Fruit fly (Drosophila melanogaster) whole organism, embryonic: Measurements from ENCODE around the gene Pebp1.

Experiments
- Bgb ChIP-seq: fragments of 200-800 bp; sonication (Bioruptor generic); IDR thresholded peaks from 2 replicates; pipeline ENCODE4 v1.3.6; 2022; ENCODE audit warnings: missing biosample characterization, missing genetic modification characterization; ENCODE audit not compliant: partially characterized antibody
- CG12219 ChIP-seq: fragments of 200-800 bp; sonication (Bioruptor generic); optimal IDR thresholded peaks from 3 replicates; lab custom pipeline; 2018; ENCODE audit warnings: missing biosample characterization, mild to moderate bottlenecking, missing genetic modification characterization
- CG12659 ChIP-seq: fragments of 200-800 bp; sonication (Bioruptor generic); optimal IDR thresholded peaks from 3 replicates; lab custom pipeline; 2017; ENCODE audit warnings: mild to moderate bottlenecking, missing biosample characterization, missing genetic modification reagents, missing genetic modification characterization
- CG14050 ChIP-seq: fragments of 200-800 bp; sonication (Bioruptor generic); IDR thresholded peaks from 3 replicates; pipeline ENCODE4 v1.3.6; 2022; ENCODE audit warnings: missing biosample characterization, missing genetic modification characterization
- CG15514 ChIP-seq: fragments of 200-800 bp; sonication (Bioruptor generic); optimal IDR thresholded peaks from 3 replicates; lab custom pipeline; 2017; ENCODE audit warnings: missing biosample characterization, missing genetic modification characterization, mild to moderate bottlenecking, moderate library complexity, missing genetic modification reagents
- CG16815 ChIP-seq: fragments of 200-800 bp; sonication (Bioruptor generic); optimal IDR thresholded peaks from 3 replicates; lab custom pipeline; 2017; ENCODE audit warnings: missing biosample characterization, mild to moderate bottlenecking, missing genetic modification characterization
- CG17186 ChIP-seq: fragments of 200-800 bp; sonication (Bioruptor generic); optimal IDR thresholded peaks from 3 replicates; lab custom pipeline; 2017; ENCODE audit warnings: missing biosample characterization, missing genetic modification reagents, missing genetic modification characterization
- CG17361 ChIP-seq: fragments of 200-800 bp; sonication (Bioruptor generic); IDR thresholded peaks from 3 replicates; pipeline ENCODE4 v1.3.6; 2022; ENCODE audit warnings: missing biosample characterization, missing genetic modification characterization
- CG17829 ChIP-seq: fragments of 200-800 bp; optimal IDR thresholded peaks from 2 replicates; lab custom pipeline; 2019; ENCODE audit warnings: missing biosample characterization, mild to moderate bottlenecking, missing genetic modification characterization, moderate library complexity
- CG3407 ChIP-seq: fragments of 200-800 bp; sonication (Bioruptor generic); optimal IDR thresholded peaks from 2 replicates; lab custom pipeline; 2018; ENCODE audit warnings: missing biosample characterization, mild to moderate bottlenecking, missing genetic modification characterization
- CG3995 ChIP-seq: fragments of 200-800 bp; sonication (Bioruptor generic); optimal IDR thresholded peaks from 3 replicates; lab custom pipeline; 2016; ENCODE audit warnings: missing biosample characterization, missing genetic modification characterization
- CG5180 ChIP-seq: fragments of 200-800 bp; sonication (Bioruptor generic); optimal IDR thresholded peaks from 3 replicates; lab custom pipeline; 2017; ENCODE audit warnings: missing biosample characterization, missing genetic modification characterization, mild to moderate bottlenecking, moderate library complexity, missing genetic modification reagents
- CG6683 ChIP-seq: fragments of 200-800 bp; sonication (Bioruptor generic); optimal IDR thresholded peaks from 2 replicates; lab custom pipeline; 2017; ENCODE audit warnings: missing biosample characterization, mild to moderate bottlenecking, missing genetic modification characterization, missing genetic modification reagents
- CG7928 ChIP-seq: fragments of 200-800 bp; sonication (Bioruptor generic); optimal IDR thresholded peaks from 2 replicates; lab custom pipeline; 2017; ENCODE audit warnings: missing biosample characterization, mild to moderate bottlenecking, missing genetic modification characterization
- CG8478 ChIP-seq: fragments of >200 bp; optimal IDR thresholded peaks from 2 replicates; lab custom pipeline; 2018
- CG8924 ChIP-seq: fragments of 200-800 bp; optimal IDR thresholded peaks from 3 replicates; lab custom pipeline; 2019; ENCODE audit warnings: missing biosample characterization, mild to moderate bottlenecking, missing genetic modification characterization, moderate library complexity
- CG9437 ChIP-seq: fragments of 200-800 bp; sonication (Bioruptor generic); optimal IDR thresholded peaks from 2 replicates; lab custom pipeline; 2018; ENCODE audit warnings: missing biosample characterization, mild to moderate bottlenecking, missing genetic modification characterization
- CG9609 ChIP-seq: fragments of 200-800 bp; sonication (Bioruptor generic); optimal IDR thresholded peaks from 3 replicates; lab custom pipeline; 2016; ENCODE audit warnings: missing biosample characterization, missing genetic modification characterization
- CG9797 ChIP-seq: fragments of 200-800 bp; sonication (Bioruptor generic); optimal IDR thresholded peaks from 3 replicates; lab custom pipeline; 2018; ENCODE audit warnings: missing biosample characterization, mild to moderate bottlenecking, missing genetic modification characterization
- Dref ChIP-seq: fragments of 200-800 bp; sonication (Bioruptor generic); IDR thresholded peaks from 2 replicates; pipeline ENCODE4 v1.3.6; 2022; ENCODE audit warnings: missing biosample characterization, missing genetic modification characterization
- Ets65A ChIP-seq: fragments of 200-800 bp; sonication (Bioruptor generic); peaks from one replicate; lab custom pipeline; 2016; ENCODE audit warnings: missing biosample characterization, missing genetic modification characterization
- Ets97D ChIP-seq: fragments of 200-800 bp; sonication (Bioruptor generic); optimal IDR thresholded peaks from 3 replicates; lab custom pipeline; 2016; ENCODE audit warnings: missing biosample characterization, missing genetic modification characterization
- GATAe ChIP-seq: fragments of 200-800 bp; sonication (Bioruptor generic); conservative IDR thresholded peaks from 2 replicates; pipeline ENCODE4 v1.3.6; 2022; ENCODE audit warnings: missing biosample characterization, missing genetic modification characterization
- Jarid2 ChIP-seq: fragments of 200-800 bp; sonication (Bioruptor generic); optimal IDR thresholded peaks from 3 replicates; lab custom pipeline; 2017; ENCODE audit warnings: mild to moderate bottlenecking, missing biosample characterization, missing genetic modification reagents, missing genetic modification characterization
- Lhr ChIP-seq: fragments of 200-800 bp; sonication (Bioruptor generic); optimal IDR thresholded peaks from 3 replicates; lab custom pipeline; 2017; ENCODE audit warnings: mild to moderate bottlenecking, missing biosample characterization, missing genetic modification reagents, missing genetic modification characterization
- NC2β ChIP-seq: fragments of 200-800 bp; sonication (Bioruptor generic); optimal IDR thresholded peaks from 2 replicates; lab custom pipeline; 2016; ENCODE audit warnings: missing biosample characterization, missing genetic modification characterization
- Neu2 ChIP-seq: fragments of 200-800 bp; sonication (Bioruptor generic); optimal IDR thresholded peaks from 3 replicates; lab custom pipeline; 2016; ENCODE audit warnings: missing biosample characterization, missing genetic modification characterization, borderline replicate concordance
- Oli ChIP-seq: fragments of 200-800 bp; sonication (Bioruptor generic); optimal IDR thresholded peaks from 2 replicates; lab custom pipeline; 2018; ENCODE audit warnings: missing biosample characterization, mild to moderate bottlenecking, missing genetic modification characterization, moderate library complexity
- Optix ChIP-seq: fragments of 200-800 bp; sonication (Bioruptor generic); IDR thresholded peaks from 3 replicates; pipeline ENCODE4 v1.3.6; 2022; ENCODE audit warnings: missing biosample characterization, missing genetic modification characterization
- Ravus ChIP-seq: fragments of 200-800 bp; sonication (Bioruptor generic); IDR thresholded peaks from 2 replicates; pipeline ENCODE4 v1.3.6; 2022; ENCODE audit warnings: missing biosample characterization, missing genetic modification characterization
- Sry-δ ChIP-seq: fragments of 200-800 bp; sonication (Bioruptor generic); optimal IDR thresholded peaks from 2 replicates; lab custom pipeline; 2016; ENCODE audit warnings: missing biosample characterization, missing genetic modification characterization
- Xbp1 ChIP-seq: fragments of 200-800 bp; sonication (Bioruptor generic); optimal IDR thresholded peaks from 3 replicates; lab custom pipeline; 2016; ENCODE audit warnings: missing biosample characterization, mild to moderate bottlenecking, missing genetic modification characterization
- Xrp1 ChIP-seq: fragments of 200-800 bp; sonication (Bioruptor generic); IDR thresholded peaks from 2 replicates; pipeline ENCODE4 v1.3.6; 2022; ENCODE audit warnings: missing biosample characterization, missing genetic modification characterization
- bsh ChIP-seq, 2 experiments: fragments of 200-800 bp; sonication (Bioruptor generic); optimal IDR thresholded peaks; 2 replicates each; lab custom pipeline; 2017 to 2018; ENCODE audit warnings: mild to moderate bottlenecking in 2 of 2, missing biosample characterization in 2 of 2, missing genetic modification characterization in 2 of 2, moderate library complexity in 1 of 2
- dan ChIP-seq: fragments of 200-800 bp; sonication (Bioruptor generic); IDR thresholded peaks from 2 replicates; pipeline ENCODE4 v1.3.6; 2022; ENCODE audit warnings: missing biosample characterization, missing genetic modification characterization
- dimm ChIP-seq: fragments of 200-800 bp; sonication (Bioruptor generic); IDR thresholded peaks from 2 replicates; pipeline ENCODE4 v1.3.6; 2022; ENCODE audit warnings: missing biosample characterization, missing genetic modification characterization
- dmrt99B ChIP-seq: fragments of 200-800 bp; sonication (Bioruptor generic); optimal IDR thresholded peaks from 2 replicates; lab custom pipeline; 2018; ENCODE audit warnings: missing biosample characterization, mild to moderate bottlenecking, missing genetic modification characterization, moderate library complexity
- grn ChIP-seq: fragments of 200-800 bp; sonication (Bioruptor generic); optimal IDR thresholded peaks from 3 replicates; lab custom pipeline; 2017; ENCODE audit warnings: missing biosample characterization, missing genetic modification characterization
- hkb ChIP-seq, 2 experiments: fragments of 200-800 bp in 1 of 2; fragments of >200 bp in 1 of 2; sonication (Bioruptor generic) in 1 of 2; IDR thresholded peaks in 1 of 2; optimal IDR thresholded peaks in 1 of 2; 2 replicates each; pipeline versions ENCODE4 v1.3.6 to Lab custom; 2017 to 2022; ENCODE audit warnings: missing biosample characterization in 1 of 2, missing genetic modification characterization in 1 of 2
- lmd ChIP-seq: fragments of 200-800 bp; sonication (Bioruptor generic); IDR thresholded peaks from 2 replicates; pipeline ENCODE4 v1.3.6; 2022; ENCODE audit warnings: missing biosample characterization, missing genetic modification characterization
- mam ChIP-seq: fragments of 200-800 bp; sonication (Bioruptor generic); optimal IDR thresholded peaks from 3 replicates; lab custom pipeline; 2016; ENCODE audit warnings: missing biosample characterization, missing genetic modification characterization
- mld ChIP-seq: fragments of 200-800 bp; sonication (Bioruptor generic); IDR thresholded peaks from 3 replicates; pipeline ENCODE4 v1.3.6; 2022; ENCODE audit warnings: missing biosample characterization, missing genetic modification characterization; ENCODE audit not compliant: partially characterized antibody
- nau ChIP-seq: fragments of 200-800 bp; sonication (Bioruptor generic); optimal IDR thresholded peaks from 3 replicates; lab custom pipeline; 2017; ENCODE audit warnings: missing biosample characterization, mild to moderate bottlenecking, missing genetic modification characterization, missing genetic modification reagents
- pfk ChIP-seq: fragments of 200-800 bp; sonication (Bioruptor generic); optimal IDR thresholded peaks from 2 replicates; lab custom pipeline; 2018; ENCODE audit warnings: missing biosample characterization, mild to moderate bottlenecking, missing genetic modification characterization, moderate library complexity
- prd ChIP-seq, 3 experiments: fragments of >200 bp in 2 of 3; fragments of 200-800 bp in 1 of 3; sonication (Bioruptor generic) in 1 of 3; optimal IDR thresholded peaks in 2 of 3; IDR thresholded peaks in 1 of 3; 2 replicates in 2 of 3; 3 replicates in 1 of 3; pipeline versions ENCODE4 v1.3.6 to Lab custom; 2017 to 2022; ENCODE audit warnings: missing biosample characterization in 1 of 3, missing genetic modification characterization in 1 of 3
- pzg ChIP-seq: fragments of 200-800 bp; sonication (Bioruptor generic); optimal IDR thresholded peaks from 3 replicates; lab custom pipeline; 2018; ENCODE audit warnings: missing biosample characterization, mild to moderate bottlenecking, missing genetic modification characterization, moderate library complexity
- sens-2 ChIP-seq: fragments of 200-800 bp; sonication (Bioruptor generic); IDR thresholded peaks from 2 replicates; pipeline ENCODE4 v1.3.6; 2022; ENCODE audit warnings: missing biosample characterization, missing genetic modification characterization
- ssp ChIP-seq: fragments of 200-800 bp; sonication (Bioruptor generic); IDR thresholded peaks from 2 replicates; pipeline ENCODE4 v1.3.6; 2022; ENCODE audit warnings: missing biosample characterization, missing genetic modification characterization
- toy ChIP-seq: fragments of 200-800 bp; sonication (Bioruptor generic); IDR thresholded peaks from 2 replicates; pipeline ENCODE4 v1.3.6; 2022; ENCODE audit warnings: missing biosample characterization, missing genetic modification characterization
- twi ChIP-seq: fragments of 200-800 bp; optimal IDR thresholded peaks from 2 replicates; lab custom pipeline; 2019; ENCODE audit warnings: missing biosample characterization, mild to moderate bottlenecking, missing genetic modification characterization, moderate library complexity

The Pebp1 gene

DNA sequence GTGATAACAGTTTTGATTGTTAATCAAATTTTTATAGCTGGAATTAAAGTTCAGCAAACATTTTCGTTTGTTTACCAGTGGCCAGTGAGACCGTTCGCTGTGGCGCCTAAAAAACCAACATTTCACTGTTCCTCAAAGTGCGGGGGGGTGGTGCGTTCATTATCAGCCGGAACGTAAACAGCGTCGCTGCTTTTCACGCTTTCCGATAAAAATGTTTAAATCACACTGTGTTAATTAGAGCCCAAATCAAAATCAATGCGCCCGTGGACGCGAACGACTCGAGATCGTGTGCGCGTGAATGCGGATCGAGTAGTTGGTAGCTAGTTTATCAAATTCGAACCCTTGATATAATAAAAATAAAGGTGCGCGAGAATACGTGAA, 18.0 kb upstream of the Pebp1 start, which contains the start of gene CG34376 (continued):
- TF ChIP-seq CG17829 (tag; lab: Kevin White, UChicago) (peak; percentile 30), Optix (GFP tag; lab: Robert Waterston, UW) (no peak), CG9437 (peak; percentile 76), CG15514 (GFP tag; lab: Kevin White, UChicago) (peak; percentile 67), Ets97D (GFP tag; lab: Kevin White, UChicago) (peak; percentile 68), Ravus (GFP tag; lab: Robert Waterston, UW) (no peak), CG3407 (GFP tag; lab: Kevin White, UChicago) (peak; percentile 34), lmd (GFP tag; lab: Robert Waterston, UW) (peak; percentile 45), CG9609 (GFP tag; lab: Kevin White, UChicago) (no peak), Dref (peak; percentile 52), Bgb (GFP tag; lab: Robert Waterston, UW) (peak; percentile 36; the same call in 1 of the 2 replicates), nau (peak; percentile 29), grn (peak; percentile 77), CG12219 (GFP tag; lab: Kevin White, UChicago) (peak; percentile 9), mld (GFP tag; lab: Robert Waterston, UW) (no peak), GATAe (GFP tag; lab: Robert Waterston, UW) (peak; percentile 93), hkb (optimal IDR thresholded peaks at IDR 0.05; lab: Kevin White, UChicago) (no peak), hkb (GFP tag; IDR thresholded peaks at IDR 0.05; lab: Robert Waterston, UW) (peak; percentile 45), Xrp1 (GFP tag; lab: Robert Waterston, UW) (peak; percentile 27), Jarid2 (GFP tag; lab: Kevin White, UChicago) (peak; percentile 65), CG8478 (lab: Kevin White, UChicago) (no peak), dimm (GFP tag; lab: Robert Waterston, UW) (no peak), toy (GFP tag; lab: Robert Waterston, UW) (no peak), CG7928 (GFP tag; lab: Kevin White, UChicago) (no peak), Neu2 (no peak), CG14050 (GFP tag; lab: Robert Waterston, UW) (peak; percentile 59; the same call in 1 of the 3 replicates), CG16815 (no peak), Sry-δ (GFP tag; lab: Kevin White, UChicago) (peak; percentile 30), Lhr (GFP tag; lab: Kevin White, UChicago) (peak; percentile 33), CG17361 (GFP tag; lab: Robert Waterston, UW) (peak; percentile 68; the same call in 1 of the 3 replicates), dmrt99B (tag; lab: Kevin White, UChicago) (no peak), sens-2 (peak; percentile 88), CG5180 (GFP tag; lab: Kevin White, UChicago) (no peak), NC2β (no peak), pfk (peak; percentile 25), CG17186 (GFP tag; lab: Kevin White, UChicago) (peak; percentile 62), ssp (GFP tag; lab: Robert Waterston, UW) (peak; percentile 58), Xbp1 (GFP tag; lab: Kevin White, UChicago) (peak; percentile 16), mam (peak; percentile 10), dan (GFP tag; lab: Robert Waterston, UW) (no peak), CG12659 (GFP tag; lab: Kevin White, UChicago) (peak; percentile 64), CG8924 (tag; lab: Kevin White, UChicago) (peak; percentile 65), CG6683 (no peak), Ets65A (GFP tag; lab: Kevin White, UChicago) (peak; percentile 88), bsh (GFP tag; optimal IDR thresholded peaks at IDR 0.05; lab: Kevin White, UChicago) (peak in 1 of 2 experiments; percentile 8), Oli (no peak), twi (no peak), CG9797 (peak; percentile 79), pzg (GFP tag; lab: Kevin White, UChicago) (peak; percentile 68), prd (optimal IDR thresholded peaks at IDR 0.05; lab: Kevin White, UChicago) (no peak), prd (GFP tag; IDR thresholded peaks at IDR 0.05; lab: Robert Waterston, UW) (0 out of 3 replicates have a peak, but pooled peaks have one; percentile 4), CG3995 (GFP tag; lab: Kevin White, UChicago) (peak; percentile 98)
